Worm (Caenorhabditis elegans): Measurements from ENCODE around the gene set-16.
A peak's percentile ranks its signal among the peaks of the same experiment; 100 is the strongest.

The set-16 gene

ce11 chrIII:13606016-13606530 is 37.6 kb upstream of the set-16 start, which contains the start of gene act-5 (continued):
- no peak for TF ChIP-seq let-526 (GFP tag; IDR thresholded peaks at IDR 0.05)

DNA sequence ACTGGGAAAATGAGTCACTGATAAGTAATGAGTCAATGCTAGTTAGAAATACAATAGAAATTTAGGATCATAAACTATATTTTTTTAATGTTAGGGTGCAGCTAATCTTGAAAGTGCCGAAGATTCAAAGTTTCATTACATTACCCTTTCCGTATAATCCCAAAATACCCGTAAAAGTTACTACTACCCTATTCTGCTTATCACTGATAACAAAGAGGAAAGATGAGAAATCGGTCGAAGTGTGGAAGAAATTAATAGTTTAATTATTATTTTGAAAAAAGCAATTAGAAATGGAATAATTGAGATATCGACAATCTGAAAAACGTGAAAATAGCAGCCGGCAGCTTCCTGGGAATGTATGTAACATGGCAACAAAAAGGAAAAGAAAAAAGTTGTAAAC is 36.9 kb upstream of the set-16 start:
- no peak for TF ChIP-seq repo-1 (tag; optimal IDR thresholded peaks at IDR 0.05)
- TF ChIP-seq B0019.2 (GFP tag; conservative IDR thresholded peaks at IDR 0.05) = no peak
- TF ChIP-seq lin-35 (GFP tag; optimal IDR thresholded peaks at IDR 0.05) = no peak
- TF ChIP-seq unc-62 (GFP tag; optimal IDR thresholded peaks at IDR 0.05) = no peak
- no peak for TF ChIP-seq zfh-2 (GFP tag; conservative IDR thresholded peaks at IDR 0.05)
- no peak for TF ChIP-seq madf-6 (GFP tag; IDR thresholded peaks at IDR 0.05)
- no peak for TF ChIP-seq lsl-1 (GFP tag; optimal IDR thresholded peaks at IDR 0.05)
- no peak for TF ChIP-seq nhr-120 (GFP tag; IDR thresholded peaks at IDR 0.05)
- no peak for TF ChIP-seq F57C9.4 (tag; optimal IDR thresholded peaks at IDR 0.05)
- no peak for TF ChIP-seq B0035.1 (tag; optimal IDR thresholded peaks at IDR 0.05)
- no peak for TF ChIP-seq ztf-28 (GFP tag; IDR thresholded peaks at IDR 0.05)
- TF ChIP-seq T26A5.8 (tag; optimal IDR thresholded peaks at IDR 0.05) = no peak
- no peak for TF ChIP-seq hrde-1 (tag; optimal IDR thresholded peaks at IDR 0.05; ENCODE audit: borderline replicate concordance)
- TF ChIP-seq K11D2.4 (GFP tag; IDR thresholded peaks at IDR 0.05) = no peak
- TF ChIP-seq rec-8 (tag; optimal IDR thresholded peaks at IDR 0.05) = no peak
- no peak for TF ChIP-seq nfya-2 (GFP tag; IDR thresholded peaks at IDR 0.05)
- TF ChIP-seq F39B2.1 (GFP tag; IDR thresholded peaks at IDR 0.05) = no peak
- TF ChIP-seq mxl-1 (tag; optimal IDR thresholded peaks at IDR 0.05) = no peak
- TF ChIP-seq ama-1 (optimal IDR thresholded peaks at IDR 0.05) = no peak
- TF ChIP-seq ama-1 (GFP tag; optimal IDR thresholded peaks at IDR 0.05) = no peak

- TF ChIP-seq nfyb-1 (GFP tag; IDR thresholded peaks at IDR 0.05) (peak; percentile 64; the same call in 1 of the 2 replicates), D2030.7 (GFP tag; IDR thresholded peaks at IDR 0.05) (no peak), zfh-2 (GFP tag; conservative IDR thresholded peaks at IDR 0.05) (no peak), cebp-2 (GFP tag; IDR thresholded peaks at IDR 0.05) (no peak), egl-44 (GFP tag; IDR thresholded peaks at IDR 0.05) (0 out of 2 replicates have a peak, but pooled peaks have one; percentile 30), mes-4 (tag; optimal IDR thresholded peaks at IDR 0.05) (no peak), mxl-1 (tag; optimal IDR thresholded peaks at IDR 0.05) (no peak), let-607 (tag; optimal IDR thresholded peaks at IDR 0.05) (peak; percentile 74 to 83), F55B11.4 (tag; optimal IDR thresholded peaks at IDR 0.05; ENCODE audit: borderline replicate concordance, insufficient read depth) (no peak), aptf-2 (GFP tag; conservative IDR thresholded peaks at IDR 0.05) (no peak), ztf-3 (GFP tag; optimal IDR thresholded peaks at IDR 0.05) (no peak), ceh-91 (GFP tag; IDR thresholded peaks at IDR 0.05) (no peak), snpc-3.4 (tag; optimal IDR thresholded peaks at IDR 0.05) (no peak), sptf-2 (GFP tag; optimal IDR thresholded peaks at IDR 0.05) (no peak), lsy-27 (tag; optimal IDR thresholded peaks at IDR 0.05; ENCODE audit: borderline replicate concordance, insufficient read depth) (no peak), athp-1 (tag; optimal IDR thresholded peaks at IDR 0.05) (no peak), nfya-2 (GFP tag; IDR thresholded peaks at IDR 0.05) (no peak), nhr-80 (tag; optimal IDR thresholded peaks at IDR 0.05) (peak; percentile 81), snpc-1.1 (tag; optimal IDR thresholded peaks at IDR 0.05; ENCODE audit: insufficient read depth) (no peak), let-526 (GFP tag; IDR thresholded peaks at IDR 0.05) (no peak), ztf-28 (GFP tag; IDR thresholded peaks at IDR 0.05) (no peak), ZK185.1 (tag; optimal IDR thresholded peaks at IDR 0.05; ENCODE audit: poor library complexity, severe bottlenecking) (no peak), atf-7 (tag; optimal IDR thresholded peaks at IDR 0.05) (peak; percentile 77), hsf-1 (GFP tag; IDR thresholded peaks at IDR 0.05) (no peak), dox-1 (GFP tag; IDR thresholded peaks at IDR 0.05) (0 out of 2 replicates have a peak, but pooled peaks have one; percentile 37), B0336.3 (GFP tag; IDR thresholded peaks at IDR 0.05) (0 out of 2 replicates have a peak, but pooled peaks have one; percentile 22), bed-2 (GFP tag; IDR thresholded peaks at IDR 0.05) (no peak), B0035.1 (tag; optimal IDR thresholded peaks at IDR 0.05) (no peak), pbrm-1 (GFP tag; IDR thresholded peaks at IDR 0.05) (no peak), mcd-1 (GFP tag; IDR thresholded peaks at IDR 0.05) (no peak)
Observed at ce11 chrIII:13607833-13608232, 35.9 kb upstream of the set-16 start, which contains the start of gene shpk-1. shpk-1 (plus strand) TSS chrIII:13608020.

All from whole organism, young adult.